Worm (Caenorhabditis elegans): ENCODE data around the gene dab-1.

- no peak for TF ChIP-seq egl-44 (GFP tag; IDR thresholded peaks at IDR 0.05)
- TF ChIP-seq ztf-26 (tag; optimal IDR thresholded peaks at IDR 0.05): no peak
- no peak for TF ChIP-seq ceh-91 (GFP tag; IDR thresholded peaks at IDR 0.05)
- TF ChIP-seq hlh-26 (GFP tag; conservative IDR thresholded peaks at IDR 0.05): no peak
- TF ChIP-seq madf-3 (GFP tag; IDR thresholded peaks at IDR 0.05): no peak
- no peak for TF ChIP-seq hmg-20 (GFP tag; IDR thresholded peaks at IDR 0.05)
- no peak for TF ChIP-seq rec-8 (tag; optimal IDR thresholded peaks at IDR 0.05)
- TF ChIP-seq ZK185.1 (tag; optimal IDR thresholded peaks at IDR 0.05; ENCODE audit: poor library complexity, severe bottlenecking): no peak
- no peak for TF ChIP-seq nfya-1 (tag; optimal IDR thresholded peaks at IDR 0.05; ENCODE audit: borderline replicate concordance, insufficient read depth)
- TF ChIP-seq F33H1.4 (GFP tag; IDR thresholded peaks at IDR 0.05): no peak
Observed at ce11 chrII:8269351-8269750, 47.2 kb downstream of the dab-1 start, which contains the start of gene K01C8.2.

All from whole organism, young adult.